Worm (Caenorhabditis elegans) whole organism, L3 larva: ENCODE measurements around the gene flp-26.

Source experiments
- R02D3.7 ChIP-seq: fragments of 150-350 bp; optimal IDR thresholded peaks from 2 replicates; lab custom pipeline; 2014; ENCODE audit warnings: missing biosample characterization, missing genetic modification characterization
- ZK546.5 ChIP-seq: sonication (generic microtip); optimal IDR thresholded peaks from 2 replicates; lab custom pipeline; 2017; ENCODE audit warnings: missing biosample characterization, missing genetic modification characterization
- aly-2 ChIP-seq: fragments of 150-350 bp; optimal IDR thresholded peaks from 2 replicates; lab custom pipeline; 2014; ENCODE audit warnings: missing biosample characterization, missing genetic modification characterization
- ama-1 ChIP-seq: fragments of 150-350 bp; optimal IDR thresholded peaks from 2 replicates; lab custom pipeline; 2018
- ceh-16 ChIP-seq: sonication (generic microtip); optimal IDR thresholded peaks from 2 replicates; lab custom pipeline; 2017; ENCODE audit warnings: missing biosample characterization, missing genetic modification characterization
- ceh-82 ChIP-seq: fragments of 150-350 bp; optimal IDR thresholded peaks from 2 replicates; lab custom pipeline; 2014; ENCODE audit warnings: missing biosample characterization, missing genetic modification characterization
- daf-12 ChIP-seq: fragments of 150-350 bp; optimal IDR thresholded peaks from 2 replicates; lab custom pipeline; 2014; ENCODE audit warnings: missing biosample characterization, missing genetic modification reagents, missing genetic modification characterization
- elt-3 ChIP-seq, 3 experiments: fragments of 150-350 bp in 1 of 3; sonication (generic microtip) in 2 of 3; optimal IDR thresholded peaks; 2 replicates in 2 of 3; 4 replicates in 1 of 3; lab custom pipeline; 2014 to 2017; ENCODE audit warnings: missing biosample characterization in 3 of 3, missing genetic modification characterization in 3 of 3
- eor-1 ChIP-seq, 2 experiments: fragments of 150-350 bp; optimal IDR thresholded peaks; 2 replicates each; lab custom pipeline; 2014 to 2018; ENCODE audit warnings: missing biosample characterization in 2 of 2, missing genetic modification characterization in 2 of 2
- fkh-10 ChIP-seq: sonication (generic microtip); optimal IDR thresholded peaks from 2 replicates; lab custom pipeline; 2017; ENCODE audit warnings: missing biosample characterization, missing genetic modification reagents, missing genetic modification characterization
- hmg-11 ChIP-seq: sonication (generic microtip); optimal IDR thresholded peaks from 2 replicates; lab custom pipeline; 2016; ENCODE audit warnings: missing genetic modification characterization, missing compliant biosample characterization
- lsy-12 ChIP-seq: sonication (generic microtip); optimal IDR thresholded peaks from 2 replicates; lab custom pipeline; 2016; ENCODE audit warnings: mild to moderate bottlenecking, missing genetic modification characterization, missing compliant biosample characterization
- mdl-1 ChIP-seq: fragments of 150-350 bp; optimal IDR thresholded peaks from 2 replicates; lab custom pipeline; 2014; ENCODE audit warnings: missing biosample characterization, missing genetic modification characterization
- mml-1 ChIP-seq: fragments of 150-350 bp; sonication (generic microtip); optimal IDR thresholded peaks from 3 replicates; lab custom pipeline; 2014; ENCODE audit warnings: missing biosample characterization, missing genetic modification characterization
- nhr-11 ChIP-seq: fragments of 150-350 bp; optimal IDR thresholded peaks from 2 replicates; lab custom pipeline; 2014; ENCODE audit warnings: missing biosample characterization, missing genetic modification characterization
- nhr-12 ChIP-seq: fragments of 150-350 bp; optimal IDR thresholded peaks from 2 replicates; lab custom pipeline; 2014; ENCODE audit warnings: missing biosample characterization, missing genetic modification characterization
- nhr-23 ChIP-seq: fragments of 150-350 bp; optimal IDR thresholded peaks from 2 replicates; lab custom pipeline; 2014; ENCODE audit warnings: missing biosample characterization, missing genetic modification reagents, missing genetic modification characterization
- nhr-25 ChIP-seq: sonication (generic microtip); optimal IDR thresholded peaks from 2 replicates; lab custom pipeline; 2017; ENCODE audit warnings: missing biosample characterization, missing genetic modification characterization
- nhr-28 ChIP-seq: fragments of 150-350 bp; optimal IDR thresholded peaks from 2 replicates; lab custom pipeline; 2014; ENCODE audit warnings: missing biosample characterization, missing genetic modification characterization
- nhr-43 ChIP-seq: sonication (generic microtip); optimal IDR thresholded peaks from 2 replicates; lab custom pipeline; 2016; ENCODE audit warnings: mild to moderate bottlenecking, missing genetic modification characterization, missing compliant biosample characterization; ENCODE audit not compliant: poor library complexity, severe bottlenecking
- nhr-76 ChIP-seq: fragments of 150-350 bp; sonication (generic microtip); optimal IDR thresholded peaks from 5 replicates; lab custom pipeline; 2014; ENCODE audit warnings: missing biosample characterization, missing genetic modification characterization
- pha-4 ChIP-seq: fragments of 150-350 bp; optimal IDR thresholded peaks from 2 replicates; lab custom pipeline; 2014; ENCODE audit warnings: missing biosample characterization, missing genetic modification reagents, missing genetic modification characterization
- pqm-1 ChIP-seq: fragments of 150-350 bp; optimal IDR thresholded peaks from 2 replicates; lab custom pipeline; 2017; ENCODE audit warnings: missing biosample characterization, missing genetic modification characterization, inconsistent platforms
- sea-2 ChIP-seq: fragments of 150-350 bp; sonication (generic microtip); optimal IDR thresholded peaks from 4 replicates; lab custom pipeline; 2014; ENCODE audit warnings: missing biosample characterization, missing genetic modification reagents, missing genetic modification characterization
- skn-1 ChIP-seq: fragments of 150-350 bp; optimal IDR thresholded peaks from 2 replicates; lab custom pipeline; 2014; ENCODE audit warnings: missing biosample characterization, missing genetic modification characterization
- snpc-4 ChIP-seq: fragments of 150-350 bp; optimal IDR thresholded peaks from 2 replicates; lab custom pipeline; 2014; ENCODE audit warnings: missing biosample characterization, missing genetic modification characterization
- tbx-2 ChIP-seq: sonication (generic microtip); optimal IDR thresholded peaks from 2 replicates; lab custom pipeline; 2016; ENCODE audit warnings: mild to moderate bottlenecking, missing genetic modification characterization, missing compliant biosample characterization
- unc-39 ChIP-seq: sonication (generic microtip); optimal IDR thresholded peaks from 4 replicates; lab custom pipeline; 2017; ENCODE audit warnings: missing biosample characterization, missing genetic modification characterization
- zag-1 ChIP-seq: fragments of 150-350 bp; optimal IDR thresholded peaks from 2 replicates; lab custom pipeline; 2014; ENCODE audit warnings: missing biosample characterization, missing genetic modification characterization
- ztf-11 ChIP-seq: fragments of 150-350 bp; optimal IDR thresholded peaks from 2 replicates; lab custom pipeline; 2014; ENCODE audit warnings: missing biosample characterization, missing genetic modification characterization
- ztf-4 ChIP-seq: fragments of 150-350 bp; optimal IDR thresholded peaks from 2 replicates; lab custom pipeline; 2014; ENCODE audit warnings: missing biosample characterization, missing genetic modification characterization

flp-26 gene

DNA sequence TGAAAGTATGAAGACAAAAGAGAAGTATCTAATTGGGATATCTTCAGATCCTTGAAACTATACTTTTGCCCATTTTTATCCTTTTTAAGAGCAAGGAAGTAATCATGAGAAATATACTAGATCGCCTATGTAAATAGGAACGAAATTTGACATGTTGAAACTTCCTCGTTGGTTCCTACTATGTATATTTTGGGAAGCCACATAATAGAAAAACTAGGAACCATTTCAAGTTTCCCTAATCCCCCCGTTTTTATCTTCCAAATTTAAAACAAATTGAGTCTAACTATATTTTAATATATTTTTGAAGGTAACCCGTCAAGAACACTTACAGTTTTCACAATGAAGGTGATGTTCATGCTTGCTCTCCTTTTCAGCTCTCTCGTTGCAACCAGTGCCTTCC lies at the start of gene flp-26:
TSS of gene flp-26 (plus strand) at position 301 of the 400 bp plus-strand sequence.
- TF ChIP-seq aly-2 (no peak), tbx-2 (tag; lab: Kevin White, UChicago) (no peak), unc-39 (no peak)

ce11 chrX:6988212-6988611 lies 40.7 kb upstream of the flp-26 start:
- no peak for TF ChIP-seq mml-1 (tag; lab: Kevin White, UChicago)
- no peak for TF ChIP-seq mdl-1
- TF ChIP-seq R02D3.7 = no peak
- no peak for TF ChIP-seq lsy-12 (tag; lab: Kevin White, UChicago)
- TF ChIP-seq nhr-43 (tag; lab: Kevin White, UChicago) = no peak
- TF ChIP-seq ceh-82 (tag; lab: Kevin White, UChicago) = no peak
- no peak for TF ChIP-seq tbx-2 (tag; lab: Kevin White, UChicago)
- no peak for TF ChIP-seq skn-1
- TF ChIP-seq sea-2 (GFP tag; lab: Kevin White, UChicago) = no peak
- no peak for TF ChIP-seq nhr-12
- no peak for TF ChIP-seq ztf-4 (tag; lab: Kevin White, UChicago)
- TF ChIP-seq nhr-11 (tag; lab: Kevin White, UChicago) = no peak
- TF ChIP-seq ZK546.5 = no peak
- TF ChIP-seq pqm-1 (tag; lab: Kevin White, UChicago) = no peak

DNA sequence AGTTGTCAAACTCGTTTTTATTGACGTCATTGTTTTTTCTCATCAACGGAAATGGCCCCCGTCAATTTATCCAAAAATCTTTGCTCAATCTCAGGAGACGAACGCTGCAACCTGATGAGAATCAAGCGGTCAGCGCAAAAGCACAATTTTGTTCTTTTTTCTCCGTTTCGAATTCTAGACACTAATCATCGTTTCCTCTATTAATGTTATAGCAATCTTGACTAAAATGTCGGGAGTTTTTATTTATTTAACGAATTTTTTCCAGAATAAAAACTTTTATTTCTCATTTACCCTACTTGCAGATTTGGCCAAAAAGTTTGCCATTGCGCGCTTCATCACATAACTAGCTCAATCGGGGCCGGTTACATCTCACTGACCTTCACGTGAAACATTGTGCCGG lies 39.6 kb upstream of the flp-26 start, which contains the start of gene F01E11.18:
TSS of gene F01E11.18 (plus strand) at position 301 of the 400 bp plus-strand sequence.
- TF ChIP-seq zag-1 = no peak
- TF ChIP-seq R02D3.7 = no peak
- TF ChIP-seq snpc-4 (tag; lab: Kevin White, UChicago) = no peak
- TF ChIP-seq ama-1 (lab: Kevin White, UChicago) = no peak
- TF ChIP-seq nhr-76 (tag; lab: Kevin White, UChicago) = no peak
- TF ChIP-seq daf-12 (tag; lab: Kevin White, UChicago) = no peak
- no peak for TF ChIP-seq eor-1 (tag; optimal IDR thresholded peaks at IDR 0.05; lab: Kevin White, UChicago)
- TF ChIP-seq hmg-11 = no peak
- no peak for TF ChIP-seq fkh-10 (GFP tag; lab: Kevin White, UChicago)
- no peak for TF ChIP-seq ceh-16

ce11 chrX:6991427-6991826 lies 37.5 kb upstream of the flp-26 start, which contains the start of gene ugt-57:
Gene ugt-57, plus strand, starts transcription at chrX:6991727.
- TF ChIP-seq ztf-11 (no peak), daf-12 (tag; lab: Kevin White, UChicago) (no peak), nhr-25 (tag; lab: Kevin White, UChicago) (no peak), nhr-43 (tag; lab: Kevin White, UChicago) (no peak)
- TF ChIP-seq, all 47 proteins: peak for 0

ce11 chrX:6996448-6996847 lies 32.5 kb upstream of the flp-26 start, which contains the start of the genes F01E11.20 and tsp-16:
Gene F01E11.20, minus strand, starts transcription at chrX:6996548.
Gene tsp-16, minus strand, starts transcription at chrX:6996620.
- TF ChIP-seq daf-12 (tag; lab: Kevin White, UChicago) (no peak), pha-4 (tag; lab: Kevin White, UChicago) (peak; percentile 70)

ce11 chrX:7001933-7002332 lies 27.0 kb upstream of the flp-26 start:
- TF ChIP-seq lsy-12 (tag; lab: Kevin White, UChicago) = no peak

DNA sequence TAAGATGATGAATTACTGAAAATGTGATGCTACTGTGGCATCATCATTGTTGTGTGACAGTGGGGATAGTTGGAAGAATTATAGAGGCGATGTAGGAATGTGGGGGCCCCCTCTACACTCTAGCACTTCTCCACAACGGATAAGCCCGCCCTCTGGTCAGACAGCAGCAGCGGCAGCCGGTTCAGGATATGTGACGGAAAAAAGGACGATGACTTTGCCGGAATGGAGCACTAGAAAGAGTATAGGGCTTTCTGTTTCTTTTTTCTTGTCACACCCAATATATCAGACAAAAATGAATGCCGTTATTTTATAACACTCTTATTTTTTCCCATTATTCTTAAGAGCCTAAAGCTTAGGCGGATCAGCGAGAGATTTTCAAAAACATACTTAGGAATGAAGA lies 23.5 kb upstream of the flp-26 start, which contains the start of gene tyra-2:
TSS of gene tyra-2 (minus strand) at position 101 of the 400 bp plus-strand sequence.
- TF ChIP-seq tbx-2 (tag; lab: Kevin White, UChicago) (no peak), pqm-1 (tag; lab: Kevin White, UChicago) (no peak), nhr-43 (tag; lab: Kevin White, UChicago) (no peak), elt-3 (tag; optimal IDR thresholded peaks at IDR 0.05; lab: Kevin White, UChicago) (no peak), nhr-28 (tag; lab: Kevin White, UChicago) (no peak), unc-39 (no peak), pha-4 (tag; lab: Kevin White, UChicago) (no peak), nhr-23 (no peak)
